Fruit fly (Drosophila melanogaster) whole organism, pupa: ENCODE measurements around the gene disco.

Experiments used
- CG10348 ChIP-seq: fragments of 200-800 bp; sonication (Bioruptor generic); IDR thresholded peaks from 2 replicates; pipeline ENCODE4 v1.3.6; 2022; ENCODE audit warnings: missing biosample characterization, missing genetic modification characterization
- CG12605 ChIP-seq: fragments of 200-800 bp; sonication (Bioruptor generic); IDR thresholded peaks from 2 replicates; pipeline ENCODE4 v1.3.6; 2022; ENCODE audit warnings: missing biosample characterization, missing genetic modification characterization
- CG13204 ChIP-seq: fragments of 200-800 bp; sonication (Bioruptor generic); optimal IDR thresholded peaks from 2 replicates; lab custom pipeline; 2018; ENCODE audit warnings: missing biosample characterization, mild to moderate bottlenecking, missing genetic modification characterization, moderate library complexity
- CG32121 ChIP-seq: fragments of 200-800 bp; sonication (Bioruptor generic); IDR thresholded peaks from 2 replicates; pipeline ENCODE4 v1.3.6; 2022; ENCODE audit warnings: missing biosample characterization, missing genetic modification characterization
- CG9948 ChIP-seq: fragments of 200-800 bp; sonication (Bioruptor generic); optimal IDR thresholded peaks from 2 replicates; lab custom pipeline; 2018; ENCODE audit warnings: missing biosample characterization, mild to moderate bottlenecking, missing genetic modification characterization, moderate library complexity
- D1 ChIP-seq: fragments of 200-800 bp; sonication (Bioruptor generic); optimal IDR thresholded peaks from 2 replicates; lab custom pipeline; 2018; ENCODE audit warnings: missing biosample characterization, mild to moderate bottlenecking, missing genetic modification characterization, moderate library complexity
- EcR ChIP-seq: fragments of 200-800 bp; sonication (Bioruptor generic); optimal IDR thresholded peaks from 3 replicates; lab custom pipeline; 2019; ENCODE audit warnings: missing biosample characterization, missing genetic modification characterization, mild to moderate bottlenecking, moderate library complexity, missing genetic modification reagents
- Ets98B ChIP-seq: fragments of 200-800 bp; sonication (Bioruptor generic); IDR thresholded peaks from 2 replicates; pipeline ENCODE4 v1.3.6; 2022; ENCODE audit warnings: missing biosample characterization, missing genetic modification characterization
- Pif1A ChIP-seq: fragments of 200-800 bp; sonication (Bioruptor generic); optimal IDR thresholded peaks from 3 replicates; lab custom pipeline; 2016; ENCODE audit warnings: missing biosample characterization, missing genetic modification characterization
- Pif1B ChIP-seq: fragments of 200-800 bp; sonication (Bioruptor generic); optimal IDR thresholded peaks from 3 replicates; lab custom pipeline; 2016; ENCODE audit warnings: missing biosample characterization, missing genetic modification characterization
- Snoo ChIP-seq: fragments of 200-800 bp; sonication (Bioruptor generic); optimal IDR thresholded peaks from 3 replicates; lab custom pipeline; 2017; ENCODE audit warnings: missing biosample characterization, mild to moderate bottlenecking, missing genetic modification characterization, inconsistent platforms
- rn ChIP-seq: fragments of 200-800 bp; sonication (Bioruptor generic); IDR thresholded peaks from 2 replicates; pipeline ENCODE4 v1.3.6; 2022; ENCODE audit warnings: missing biosample characterization, missing genetic modification characterization

DNA sequence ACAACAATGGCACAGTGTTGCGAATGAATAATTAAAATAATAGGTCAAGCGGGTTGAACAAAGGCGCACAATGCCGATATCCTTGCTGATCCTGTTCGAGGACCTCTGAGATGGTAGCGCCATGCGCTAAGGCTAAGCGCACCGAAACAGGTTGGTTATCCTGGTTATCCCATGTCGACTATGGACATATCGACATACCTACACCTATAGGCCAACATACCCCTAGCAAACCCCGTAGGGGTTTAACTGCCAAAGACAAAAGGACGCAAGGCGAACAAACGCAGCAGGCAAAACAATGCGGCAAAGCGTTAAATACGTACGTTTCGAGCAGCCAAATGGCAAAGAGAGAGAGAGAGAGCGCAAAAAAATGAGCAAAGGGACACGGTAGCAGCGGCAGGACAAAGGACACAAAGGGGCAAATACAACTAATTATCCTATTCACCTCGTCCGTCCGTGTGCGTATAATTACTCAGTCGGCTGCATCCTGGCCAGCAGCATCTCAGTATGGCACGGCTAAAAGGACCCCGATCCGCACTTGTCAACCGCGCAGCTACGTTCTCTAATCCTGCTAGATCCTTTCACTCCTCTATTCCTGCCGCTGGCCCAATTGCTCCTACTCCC is 25.4 kb upstream of the disco start:
- TF ChIP-seq EcR (GFP tag; lab: Kevin White, UChicago) (no peak), CG9948 (tag; lab: Kevin White, UChicago) (no peak), Snoo (tag; lab: Kevin White, UChicago) (no peak), rn (GFP tag; lab: Robert Waterston, UW) (no peak), CG13204 (GFP tag; lab: Kevin White, UChicago) (no peak), CG32121 (no peak), D1 (tag; lab: Kevin White, UChicago) (no peak), Pif1B (GFP tag; lab: Kevin White, UChicago) (no peak), Pif1A (no peak), Ets98B (GFP tag; lab: Robert Waterston, UW) (no peak), CG10348 (GFP tag; lab: Robert Waterston, UW) (no peak), CG12605 (GFP tag; lab: Robert Waterston, UW) (no peak)
